Worm (Caenorhabditis elegans) whole organism, early embryonic: ENCODE results near the gene F27C8.3.

Experiments used
- F13C5.2 ChIP-seq: sonication (generic microtip); optimal IDR thresholded peaks from 2 replicates; lab custom pipeline; 2017; ENCODE audit warnings: mild to moderate bottlenecking, missing genetic modification characterization, inconsistent platforms, missing compliant biosample characterization
- ama-1 ChIP-seq: fragments of 150-350 bp; optimal IDR thresholded peaks from 2 replicates; lab custom pipeline; 2014
- ceh-13 ChIP-seq: fragments of 200-800 bp; sonication (Bioruptor generic); optimal IDR thresholded peaks from 2 replicates; lab custom pipeline; 2018; ENCODE audit warnings: mild to moderate bottlenecking, missing genetic modification characterization, missing compliant biosample characterization
- flt-1 ChIP-seq: fragments of 200-800 bp; sonication (Bioruptor generic); IDR thresholded peaks from 2 replicates; pipeline ENCODE4 v1.3.6; 2022; ENCODE audit warnings: missing genetic modification characterization, missing compliant biosample characterization
- hmbx-1 ChIP-seq: sonication (generic microtip); optimal IDR thresholded peaks from 2 replicates; lab custom pipeline; 2016; ENCODE audit warnings: mild to moderate bottlenecking, missing genetic modification characterization, missing compliant biosample characterization
- hmg-4 ChIP-seq: fragments of 200-800 bp; sonication (Bioruptor generic); optimal IDR thresholded peaks from 2 replicates; lab custom pipeline; 2018; ENCODE audit warnings: mild to moderate bottlenecking, missing genetic modification characterization, missing compliant biosample characterization
- hnd-1 ChIP-seq: sonication (generic microtip); optimal IDR thresholded peaks from 2 replicates; lab custom pipeline; 2016; ENCODE audit warnings: missing genetic modification characterization, missing compliant biosample characterization
- tbx-37 ChIP-seq: fragments of 200-800 bp; sonication (Bioruptor generic); conservative IDR thresholded peaks from 2 replicates; pipeline ENCODE4 v1.3.6; 2022; ENCODE audit warnings: missing genetic modification reagents, missing genetic modification characterization, missing compliant biosample characterization

ce11 chrIV:9615511-9615910 lies 19.8 kb upstream of the F27C8.3 start:
- TF ChIP-seq ceh-13 (GFP tag; lab: Kevin White, UChicago), result no peak
- TF ChIP-seq hmg-4 (GFP tag; lab: Kevin White, UChicago), result no peak
- no peak for TF ChIP-seq tbx-37 (GFP tag; lab: Robert Waterston, UW)
- no peak for TF ChIP-seq F13C5.2 (tag; lab: Kevin White, UChicago)
- no peak for TF ChIP-seq hmbx-1 (tag; lab: Kevin White, UChicago)
- TF ChIP-seq flt-1 (GFP tag; lab: Robert Waterston, UW), result no peak
- TF ChIP-seq ama-1, result no peak
- no peak for TF ChIP-seq hnd-1 (tag; lab: Kevin White, UChicago)
